Worm (Caenorhabditis elegans): ENCODE data around the gene cla-1.

Gene cla-1

ce11 chrIV:7650433-7650832 is 61.7 kb downstream of the cla-1 start:
- TF ChIP-seq sem-2 (GFP tag; optimal IDR thresholded peaks at IDR 0.05), result no peak
- no peak for TF ChIP-seq sptf-1 (tag; optimal IDR thresholded peaks at IDR 0.05)
- TF ChIP-seq elt-3 (tag; optimal IDR thresholded peaks at IDR 0.05), result no peak
- TF ChIP-seq cnd-1 (tag; optimal IDR thresholded peaks at IDR 0.05), result no peak
- TF ChIP-seq zip-8 (tag; optimal IDR thresholded peaks at IDR 0.05), result no peak
- no peak for TF ChIP-seq pha-4 (tag; optimal IDR thresholded peaks at IDR 0.05)
- no peak for TF ChIP-seq nhr-237 (tag; optimal IDR thresholded peaks at IDR 0.05)
- no peak for TF ChIP-seq nhr-2 (tag; optimal IDR thresholded peaks at IDR 0.05)
- no peak for TF ChIP-seq snpc-4 (tag; optimal IDR thresholded peaks at IDR 0.05)
- TF ChIP-seq nhr-12 (tag; optimal IDR thresholded peaks at IDR 0.05), result no peak
- no peak for TF ChIP-seq tbx-8 (GFP tag; optimal IDR thresholded peaks at IDR 0.05)
- TF ChIP-seq unc-120 (tag; optimal IDR thresholded peaks at IDR 0.05; ENCODE audit: poor library complexity, severe bottlenecking), result no peak
- TF ChIP-seq ham-2 (GFP tag; optimal IDR thresholded peaks at IDR 0.05), result no peak
- no peak for TF ChIP-seq bed-3 (GFP tag; optimal IDR thresholded peaks at IDR 0.05)
- TF ChIP-seq drap-1 (GFP tag; optimal IDR thresholded peaks at IDR 0.05), result no peak
- TF ChIP-seq lin-13 (tag; optimal IDR thresholded peaks at IDR 0.05), result no peak
- TF ChIP-seq ztf-11 (tag; optimal IDR thresholded peaks at IDR 0.05), result no peak
- TF ChIP-seq nhr-76 (tag; optimal IDR thresholded peaks at IDR 0.05), result no peak

ce11 chrIV:7651120-7651519 is 62.4 kb downstream of the cla-1 start, which contains the start of gene cima-1:
cima-1 (plus strand) TSS chrIV:7651459.
- TF ChIP-seq ham-2 (GFP tag; optimal IDR thresholded peaks at IDR 0.05) (no peak), unc-62 (GFP tag; optimal IDR thresholded peaks at IDR 0.05) (no peak), snpc-4 (tag; optimal IDR thresholded peaks at IDR 0.05) (no peak), mep-1 (tag; optimal IDR thresholded peaks at IDR 0.05) (no peak), unc-120 (tag; optimal IDR thresholded peaks at IDR 0.05; ENCODE audit: poor library complexity, severe bottlenecking) (no peak), pha-4 (tag; optimal IDR thresholded peaks at IDR 0.05) (no peak), unc-39 (tag; optimal IDR thresholded peaks at IDR 0.05) (no peak), nhr-76 (tag; optimal IDR thresholded peaks at IDR 0.05) (no peak), tbx-8 (GFP tag; optimal IDR thresholded peaks at IDR 0.05) (no peak), nhr-237 (tag; optimal IDR thresholded peaks at IDR 0.05) (no peak), ztf-11 (tag; optimal IDR thresholded peaks at IDR 0.05) (no peak), elt-1 (tag; optimal IDR thresholded peaks at IDR 0.05; ENCODE audit: borderline replicate concordance, insufficient read depth) (no peak), cnd-1 (tag; optimal IDR thresholded peaks at IDR 0.05) (no peak), sem-2 (GFP tag; optimal IDR thresholded peaks at IDR 0.05) (no peak), drap-1 (GFP tag; optimal IDR thresholded peaks at IDR 0.05) (no peak), ces-1 (GFP tag; optimal IDR thresholded peaks at IDR 0.05) (no peak), nhr-28 (tag; optimal IDR thresholded peaks at IDR 0.05) (no peak), lin-13 (tag; optimal IDR thresholded peaks at IDR 0.05) (no peak), mls-2 (tag; optimal IDR thresholded peaks at IDR 0.05) (no peak), ceh-83 (GFP tag; optimal IDR thresholded peaks at IDR 0.05) (no peak)

ce11 chrIV:7653198-7653597 is 64.5 kb downstream of the cla-1 start:
- TF ChIP-seq elt-3 (tag; optimal IDR thresholded peaks at IDR 0.05) (no peak), blmp-1 (tag; optimal IDR thresholded peaks at IDR 0.05) (no peak), elt-1 (tag; optimal IDR thresholded peaks at IDR 0.05; ENCODE audit: borderline replicate concordance, insufficient read depth) (no peak), lin-13 (tag; optimal IDR thresholded peaks at IDR 0.05) (no peak), pha-4 (tag; optimal IDR thresholded peaks at IDR 0.05) (no peak), lin-32 (GFP tag; optimal IDR thresholded peaks at IDR 0.05) (no peak), sem-2 (GFP tag; optimal IDR thresholded peaks at IDR 0.05) (no peak), unc-120 (tag; optimal IDR thresholded peaks at IDR 0.05; ENCODE audit: poor library complexity, severe bottlenecking) (no peak)

- no peak for TF ChIP-seq M03D4.4 (tag; optimal IDR thresholded peaks at IDR 0.05)
- TF ChIP-seq mep-1 (tag; optimal IDR thresholded peaks at IDR 0.05), result peak; percentile 86
- TF ChIP-seq nhr-2 (tag; optimal IDR thresholded peaks at IDR 0.05), result no peak
- TF ChIP-seq flh-1 (GFP tag; optimal IDR thresholded peaks at IDR 0.05), result no peak
- peak; percentile 86 for TF ChIP-seq nhr-237 (tag; optimal IDR thresholded peaks at IDR 0.05)
- TF ChIP-seq nhr-28 (tag; optimal IDR thresholded peaks at IDR 0.05), result no peak
- TF ChIP-seq mls-2 (tag; optimal IDR thresholded peaks at IDR 0.05), result peak; percentile 16
- TF ChIP-seq bed-3 (GFP tag; optimal IDR thresholded peaks at IDR 0.05), result peak; percentile 4
- TF ChIP-seq ham-2 (GFP tag; optimal IDR thresholded peaks at IDR 0.05), result peak; percentile 75
- no peak for TF ChIP-seq unc-120 (tag; optimal IDR thresholded peaks at IDR 0.05; ENCODE audit: poor library complexity, severe bottlenecking)
- TF ChIP-seq ceh-83 (GFP tag; optimal IDR thresholded peaks at IDR 0.05), result no peak
- no peak for TF ChIP-seq elt-3 (tag; optimal IDR thresholded peaks at IDR 0.05)
- TF ChIP-seq snpc-4 (tag; optimal IDR thresholded peaks at IDR 0.05), result no peak
- TF ChIP-seq nhr-12 (tag; optimal IDR thresholded peaks at IDR 0.05), result no peak
- TF ChIP-seq tbx-8 (GFP tag; optimal IDR thresholded peaks at IDR 0.05), result no peak
- peak; percentile 68 for TF ChIP-seq sptf-1 (tag; optimal IDR thresholded peaks at IDR 0.05)
- TF ChIP-seq drap-1 (GFP tag; optimal IDR thresholded peaks at IDR 0.05), result no peak
- TF ChIP-seq ceh-39 (tag; optimal IDR thresholded peaks at IDR 0.05), result peak; percentile 14
- no peak for TF ChIP-seq unc-62 (GFP tag; optimal IDR thresholded peaks at IDR 0.05)
- peak; percentile 80 for TF ChIP-seq lsy-2 (tag; optimal IDR thresholded peaks at IDR 0.05)
- no peak for TF ChIP-seq lin-32 (GFP tag; optimal IDR thresholded peaks at IDR 0.05)
- no peak for TF ChIP-seq zip-8 (tag; optimal IDR thresholded peaks at IDR 0.05)
- no peak for TF ChIP-seq unc-39 (tag; optimal IDR thresholded peaks at IDR 0.05)
- TF ChIP-seq hlh-1 (tag; optimal IDR thresholded peaks at IDR 0.05), result no peak
- TF ChIP-seq sem-2 (GFP tag; optimal IDR thresholded peaks at IDR 0.05), result no peak
- TF ChIP-seq ceh-43 (GFP tag; optimal IDR thresholded peaks at IDR 0.05), result no peak
- TF ChIP-seq pha-4 (tag; optimal IDR thresholded peaks at IDR 0.05), result no peak
- TF ChIP-seq nhr-76 (tag; optimal IDR thresholded peaks at IDR 0.05), result no peak
- peak; percentile 30 for TF ChIP-seq cnd-1 (tag; optimal IDR thresholded peaks at IDR 0.05)
- no peak for TF ChIP-seq ztf-11 (tag; optimal IDR thresholded peaks at IDR 0.05)
- TF ChIP-seq blmp-1 (tag; optimal IDR thresholded peaks at IDR 0.05), result peak; percentile 97
- no peak for TF ChIP-seq lin-13 (tag; optimal IDR thresholded peaks at IDR 0.05)
- peak; percentile 34 for TF ChIP-seq ces-1 (GFP tag; optimal IDR thresholded peaks at IDR 0.05)
- TF ChIP-seq mab-5 (tag; optimal IDR thresholded peaks at IDR 0.05), result no peak
- peak; percentile 84 for TF ChIP-seq elt-1 (tag; optimal IDR thresholded peaks at IDR 0.05; ENCODE audit: borderline replicate concordance, insufficient read depth)
Observed at ce11 chrIV:7654212-7654778, 65.6 kb downstream of the cla-1 start, which contains the start of gene nrde-4. nrde-4 (minus strand) TSS chrIV:7654262.
